Fruit fly (Drosophila melanogaster): ENCODE results near the gene Top2.

The Top2 gene

dm6 chr2L:19434260-19434659 lies 19.0 kb downstream of the Top2 start:
- no peak for TF ChIP-seq Dfd (GFP tag; optimal IDR thresholded peaks at IDR 0.05)
- peak; percentile 18 for TF ChIP-seq OdsH (GFP tag; optimal IDR thresholded peaks at IDR 0.05)
- peak; percentile 23 for TF ChIP-seq Hr83 (GFP tag; optimal IDR thresholded peaks at IDR 0.05; ENCODE audit: poor library complexity, severe bottlenecking)
- no peak for TF ChIP-seq CG9705 (GFP tag; optimal IDR thresholded peaks at IDR 0.05)
- TF ChIP-seq tai (GFP tag; optimal IDR thresholded peaks at IDR 0.05), result no peak
- TF ChIP-seq h (GFP tag; optimal IDR thresholded peaks at IDR 0.05), result peak; percentile 14

dm6 chr2L:19433292-19433691 lies 20.0 kb downstream of the Top2 start:
- no peak for TF ChIP-seq tai (GFP tag; optimal IDR thresholded peaks at IDR 0.05)
- peak; percentile 17 for TF ChIP-seq woc (GFP tag; optimal IDR thresholded peaks at IDR 0.05)
- TF ChIP-seq h (GFP tag; optimal IDR thresholded peaks at IDR 0.05), result peak; percentile 18
- no peak for TF ChIP-seq sage (GFP tag; optimal IDR thresholded peaks at IDR 0.05)
- TF ChIP-seq Mio (GFP tag; optimal IDR thresholded peaks at IDR 0.05), result no peak
- no peak for TF ChIP-seq Rel (GFP tag; optimal IDR thresholded peaks at IDR 0.05)
- no peak for TF ChIP-seq Rel (tag; optimal IDR thresholded peaks at IDR 0.05)

dm6 chr2L:19432424-19433015 lies 20.8 kb downstream of the Top2 start, which contains the start of gene Rab9:
Gene Rab9 (plus strand): TSS chr2L:19432574.
- TF ChIP-seq pan (optimal IDR thresholded peaks at IDR 0.05) (no peak), CG9705 (GFP tag; optimal IDR thresholded peaks at IDR 0.05) (no peak), Rel (GFP tag; optimal IDR thresholded peaks at IDR 0.05) (no peak), Rel (tag; optimal IDR thresholded peaks at IDR 0.05) (no peak), Myc (optimal IDR thresholded peaks at IDR 0.05) (no peak), Vsx2 (GFP tag; optimal IDR thresholded peaks at IDR 0.05; ENCODE audit: partially characterized antibody) (no peak), Dif (GFP tag; optimal IDR thresholded peaks at IDR 0.05; ENCODE audit: partially characterized antibody) (no peak), rgr (GFP tag; optimal IDR thresholded peaks at IDR 0.05) (no peak), Abd-B (GFP tag; optimal IDR thresholded peaks at IDR 0.05) (no peak), sv (GFP tag; optimal IDR thresholded peaks at IDR 0.05) (no peak)

DNA sequence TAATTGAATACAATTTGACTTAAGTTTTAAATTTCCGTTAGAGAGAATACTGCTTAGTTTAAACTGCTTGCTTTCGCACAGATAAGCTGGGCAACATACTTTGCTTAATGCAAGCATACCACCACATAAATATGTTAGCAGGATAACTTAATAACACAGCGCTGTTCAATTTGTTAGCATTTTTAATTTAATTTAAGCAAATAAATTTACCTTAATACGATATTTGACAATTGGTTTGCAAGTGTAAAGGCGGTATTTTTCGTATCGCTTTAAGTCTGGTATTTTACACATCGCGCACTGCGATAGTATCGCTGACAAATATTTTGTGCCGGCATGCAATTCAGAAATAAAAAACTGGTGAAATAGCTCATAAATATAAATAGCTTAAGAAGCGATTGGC lies 22.9 kb downstream of the Top2 start, which contains the start of gene RtcB:
RtcB (plus strand) TSS at position 301 of the 400 bp plus-strand sequence.
- no peak for TF ChIP-seq Hr78 (GFP tag; optimal IDR thresholded peaks at IDR 0.05)
- TF ChIP-seq h (GFP tag; optimal IDR thresholded peaks at IDR 0.05), result peak; percentile 5
- no peak for TF ChIP-seq tai (GFP tag; optimal IDR thresholded peaks at IDR 0.05)
- no peak for TF ChIP-seq CG9705 (GFP tag; optimal IDR thresholded peaks at IDR 0.05)
- no peak for TF ChIP-seq GATAd (GFP tag; optimal IDR thresholded peaks at IDR 0.05)
- TF ChIP-seq dsf (GFP tag; optimal IDR thresholded peaks at IDR 0.05; ENCODE audit: borderline replicate concordance), result no peak
- no peak for TF ChIP-seq usp (GFP tag; optimal IDR thresholded peaks at IDR 0.05)
- no peak for TF ChIP-seq Rel (GFP tag; optimal IDR thresholded peaks at IDR 0.05)
- TF ChIP-seq Rel (tag; optimal IDR thresholded peaks at IDR 0.05), result no peak
- no peak for TF ChIP-seq brk (GFP tag; optimal IDR thresholded peaks at IDR 0.05)
- no peak for TF ChIP-seq jim (GFP tag; optimal IDR thresholded peaks at IDR 0.05)
- no peak for TF ChIP-seq pan (optimal IDR thresholded peaks at IDR 0.05)
- TF ChIP-seq Jra (GFP tag; optimal IDR thresholded peaks at IDR 0.05), result no peak
- no peak for TF ChIP-seq Hnf4 (GFP tag; optimal IDR thresholded peaks at IDR 0.05)
- no peak for TF ChIP-seq foxo (GFP tag; optimal IDR thresholded peaks at IDR 0.05)
- TF ChIP-seq Sp1 (GFP tag; optimal IDR thresholded peaks at IDR 0.05), result no peak
- no peak for TF ChIP-seq Dfd (GFP tag; optimal IDR thresholded peaks at IDR 0.05)
- TF ChIP-seq N (GFP tag; optimal IDR thresholded peaks at IDR 0.05), result peak; percentile 23
- TF ChIP-seq Myc (optimal IDR thresholded peaks at IDR 0.05), result peak; percentile 57
- no peak for TF ChIP-seq ey (GFP tag; optimal IDR thresholded peaks at IDR 0.05)
- no peak for TF ChIP-seq lola (GFP tag; optimal IDR thresholded peaks at IDR 0.05)
- no peak for TF ChIP-seq fru (GFP tag; optimal IDR thresholded peaks at IDR 0.05)
- no peak for TF ChIP-seq psq (GFP tag; optimal IDR thresholded peaks at IDR 0.05)
- no peak for TF ChIP-seq br (GFP tag; optimal IDR thresholded peaks at IDR 0.05)
- no peak for TF ChIP-seq Mio (GFP tag; optimal IDR thresholded peaks at IDR 0.05)
- TF ChIP-seq Abd-B (GFP tag; optimal IDR thresholded peaks at IDR 0.05), result no peak
- TF ChIP-seq rgr (GFP tag; optimal IDR thresholded peaks at IDR 0.05), result peak; percentile 64
- TF ChIP-seq Dif (GFP tag; optimal IDR thresholded peaks at IDR 0.05; ENCODE audit: partially characterized antibody), result no peak
- TF ChIP-seq dl (GFP tag; optimal IDR thresholded peaks at IDR 0.05; ENCODE audit: insufficient read depth in 1 of 2, partially characterized antibody in 2 of 2), result no peak

Data from whole organism, wandering third instar larva.